Worm (Caenorhabditis elegans) whole organism, young adult: ENCODE measurements around the gene K10H10.10.

ENCODE experiments used
- F23B12.7 ChIP-seq: sonication (generic microtip); optimal IDR thresholded peaks from 2 replicates; lab custom pipeline; 2017; ENCODE audit warnings: missing genetic modification characterization, mild to moderate bottlenecking, missing compliant biosample characterization, antibody characterized with exemption, moderate library complexity; ENCODE audit not compliant: insufficient read depth
- aptf-2 ChIP-seq: fragments of 200-800 bp; sonication (Bioruptor generic); conservative IDR thresholded peaks from 2 replicates; pipeline ENCODE4 v1.3.6; 2022; ENCODE audit warnings: missing genetic modification reagents, missing genetic modification characterization, missing compliant biosample characterization
- dpff-1 ChIP-seq: sonication (generic microtip); optimal IDR thresholded peaks from 2 replicates; lab custom pipeline; 2017; ENCODE audit warnings: mild to moderate bottlenecking, missing genetic modification characterization, missing compliant biosample characterization
- nhr-27 ChIP-seq: fragments of 200-800 bp; sonication (Bioruptor generic); optimal IDR thresholded peaks from 2 replicates; lab custom pipeline; 2018; ENCODE audit warnings: mild to moderate bottlenecking, missing genetic modification characterization, moderate library complexity, missing compliant biosample characterization
- pha-4 ChIP-seq: fragments of 150-350 bp; sonication (generic microtip); optimal IDR thresholded peaks from 2 replicates; lab custom pipeline; 2014; ENCODE audit warnings: missing biosample characterization, missing genetic modification reagents, missing genetic modification characterization
- rcor-1 ChIP-seq: fragments of 200-800 bp; sonication (Bioruptor generic); IDR thresholded peaks from 2 replicates; pipeline ENCODE4 v1.3.6; 2022; ENCODE audit warnings: missing genetic modification reagents, missing genetic modification characterization, missing compliant biosample characterization

DNA sequence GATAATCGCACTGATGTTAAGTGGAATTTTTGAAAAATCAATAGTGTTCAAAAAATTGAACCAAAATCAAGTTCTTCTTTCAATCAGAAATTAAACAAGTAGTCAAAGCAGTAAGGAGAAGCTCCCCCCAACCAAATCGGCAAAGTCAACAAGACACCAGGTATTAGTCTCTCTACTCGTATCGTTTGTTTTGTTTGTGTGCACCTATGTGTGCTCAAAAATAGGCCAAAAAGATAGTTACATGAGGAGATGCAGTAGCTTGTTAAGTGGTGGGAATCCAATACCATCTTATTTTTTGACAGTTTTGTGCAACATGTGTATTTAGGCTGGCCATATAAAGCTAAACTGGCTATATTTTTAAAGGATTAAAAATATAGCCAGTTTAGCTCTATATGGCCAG lies 1.3 kb upstream of the K10H10.10 start, which contains the start of gene K10H10.12:
- no peak for TF ChIP-seq pha-4 (tag; lab: Kevin White, UChicago)
- TF ChIP-seq dpff-1 (tag; lab: Kevin White, UChicago): no peak
- TF ChIP-seq nhr-27 (tag; lab: Kevin White, UChicago): no peak
- TF ChIP-seq rcor-1 (GFP tag; lab: Robert Waterston, UW): no peak
- TF ChIP-seq F23B12.7 (tag; lab: Kevin White, UChicago): no peak
- no peak for TF ChIP-seq aptf-2
